Worm (Caenorhabditis elegans) whole organism, L1 larva: ENCODE results near the gene smf-1.

Source experiments
- C16A3.4 ChIP-seq: fragments of 150-350 bp; optimal IDR thresholded peaks from 2 replicates; lab custom pipeline; 2014; ENCODE audit warnings: missing biosample characterization, missing genetic modification characterization
- F16B12.6 ChIP-seq: fragments of 150-350 bp; optimal IDR thresholded peaks from 2 replicates; lab custom pipeline; 2014; ENCODE audit warnings: missing biosample characterization, missing genetic modification characterization
- alr-1 ChIP-seq: fragments of 200-800 bp; sonication (Bioruptor generic); optimal IDR thresholded peaks from 2 replicates; lab custom pipeline; 2018; ENCODE audit warnings: borderline replicate concordance, mild to moderate bottlenecking, missing genetic modification characterization, missing compliant biosample characterization
- aly-2 ChIP-seq: fragments of 150-350 bp; optimal IDR thresholded peaks from 2 replicates; lab custom pipeline; 2014; ENCODE audit warnings: missing biosample characterization, missing genetic modification characterization
- ama-1 ChIP-seq: fragments of 150-350 bp; optimal IDR thresholded peaks from 2 replicates; lab custom pipeline; 2014
- blmp-1 ChIP-seq: fragments of 150-350 bp; optimal IDR thresholded peaks from 2 replicates; lab custom pipeline; 2014; ENCODE audit warnings: missing biosample characterization, missing genetic modification characterization
- ceh-8 ChIP-seq: fragments of 200-800 bp; sonication (Bioruptor generic); optimal IDR thresholded peaks from 2 replicates; lab custom pipeline; 2018; ENCODE audit warnings: mild to moderate bottlenecking, missing genetic modification characterization, moderate library complexity, missing compliant biosample characterization
- dpl-1 ChIP-seq, 3 experiments: fragments of 150-350 bp in 2 of 3; sonication (generic microtip) in 1 of 3; optimal IDR thresholded peaks; 2 replicates each; lab custom pipeline; 2014 to 2017; ENCODE audit warnings: missing biosample characterization in 3 of 3, missing genetic modification characterization in 3 of 3, missing genetic modification reagents in 3 of 3
- efl-3 ChIP-seq: fragments of 200-800 bp; sonication (Bioruptor generic); optimal IDR thresholded peaks from 2 replicates; lab custom pipeline; 2018; ENCODE audit warnings: mild to moderate bottlenecking, missing genetic modification characterization, missing compliant biosample characterization
- egl-13 ChIP-seq: sonication (generic microtip); optimal IDR thresholded peaks from 2 replicates; lab custom pipeline; 2016; ENCODE audit warnings: missing genotype, missing genetic modification reagents, missing genetic modification characterization, missing compliant biosample characterization
- elt-2 ChIP-seq: sonication (generic microtip); optimal IDR thresholded peaks from 2 replicates; lab custom pipeline; 2016; ENCODE audit warnings: missing genetic modification characterization, mild to moderate bottlenecking, inconsistent platforms, missing compliant biosample characterization, missing genetic modification reagents
- elt-3 ChIP-seq, 6 experiments: fragments of 150-350 bp in 1 of 6; sonication (generic microtip); optimal IDR thresholded peaks; 2 replicates each; lab custom pipeline; 2017 to 2018; ENCODE audit warnings: missing biosample characterization in 6 of 6, missing genetic modification characterization in 6 of 6, inconsistent platforms in 1 of 6
- fkh-10 ChIP-seq: sonication (generic microtip); optimal IDR thresholded peaks from 2 replicates; lab custom pipeline; 2017; ENCODE audit warnings: missing biosample characterization, missing genetic modification reagents, missing genetic modification characterization
- fkh-8 ChIP-seq: sonication (generic microtip); optimal IDR thresholded peaks from 2 replicates; lab custom pipeline; 2016; ENCODE audit warnings: mild to moderate bottlenecking, missing genetic modification characterization, missing compliant biosample characterization
- grh-1 ChIP-seq: fragments of 200-800 bp; sonication (Bioruptor generic); IDR thresholded peaks from 2 replicates; pipeline ENCODE4 v1.3.6; 2022; ENCODE audit warnings: missing genetic modification reagents, missing genetic modification characterization, missing compliant biosample characterization
- hlh-17 ChIP-seq: fragments of 200-800 bp; sonication (Bioruptor generic); optimal IDR thresholded peaks from 2 replicates; lab custom pipeline; 2018; ENCODE audit warnings: missing genetic modification characterization, mild to moderate bottlenecking, missing compliant biosample characterization, moderate library complexity, borderline replicate concordance
- hpl-2 ChIP-seq: fragments of 150-350 bp; optimal IDR thresholded peaks from 2 replicates; lab custom pipeline; 2014; ENCODE audit warnings: missing biosample characterization, missing genetic modification reagents, missing genetic modification characterization
- irx-1 ChIP-seq: sonication (generic microtip); optimal IDR thresholded peaks from 2 replicates; lab custom pipeline; 2016; ENCODE audit warnings: missing genetic modification characterization, missing compliant biosample characterization
- jun-1 ChIP-seq: fragments of 150-350 bp; optimal IDR thresholded peaks from 2 replicates; lab custom pipeline; 2014; ENCODE audit warnings: missing biosample characterization, missing genetic modification reagents, missing genetic modification characterization
- lin-14 ChIP-seq: fragments of 200-800 bp; sonication (Bioruptor generic); optimal IDR thresholded peaks from 2 replicates; lab custom pipeline; 2018; ENCODE audit warnings: mild to moderate bottlenecking, missing genetic modification characterization, moderate library complexity, missing compliant biosample characterization
- lin-35 ChIP-seq, 2 experiments: fragments of 150-350 bp; optimal IDR thresholded peaks; 2 replicates each; lab custom pipeline; 2014; ENCODE audit warnings: missing biosample characterization in 2 of 2, missing genetic modification characterization in 2 of 2, missing genetic modification reagents in 2 of 2
- lir-3 ChIP-seq: sonication (generic microtip); optimal IDR thresholded peaks from 2 replicates; lab custom pipeline; 2016; ENCODE audit warnings: mild to moderate bottlenecking, missing genetic modification characterization, moderate library complexity, missing compliant biosample characterization; ENCODE audit not compliant: poor library complexity
- lsy-2 ChIP-seq, 2 experiments: fragments of 150-350 bp; optimal IDR thresholded peaks; 2 replicates each; lab custom pipeline; 2014; ENCODE audit warnings: missing biosample characterization in 2 of 2, missing genetic modification characterization in 2 of 2
- mef-2 ChIP-seq: fragments of 150-350 bp; optimal IDR thresholded peaks from 2 replicates; lab custom pipeline; 2014; ENCODE audit warnings: missing biosample characterization, missing genetic modification characterization
- mep-1 ChIP-seq: fragments of 150-350 bp; optimal IDR thresholded peaks from 2 replicates; lab custom pipeline; 2014; ENCODE audit warnings: missing biosample characterization, missing genetic modification characterization
- nhr-11 ChIP-seq: fragments of 150-350 bp; optimal IDR thresholded peaks from 2 replicates; lab custom pipeline; 2014; ENCODE audit warnings: missing biosample characterization, missing genetic modification characterization
- nhr-12 ChIP-seq: sonication (generic microtip); optimal IDR thresholded peaks from 2 replicates; lab custom pipeline; 2017; ENCODE audit warnings: missing biosample characterization, missing genetic modification characterization
- nhr-19 ChIP-seq: fragments of 200-800 bp; sonication (Bioruptor generic); conservative IDR thresholded peaks from 2 replicates; pipeline ENCODE4 v1.3.6; 2022; ENCODE audit warnings: missing genetic modification characterization, missing compliant biosample characterization
- nhr-20 ChIP-seq: sonication (generic microtip); optimal IDR thresholded peaks from 2 replicates; lab custom pipeline; 2016; ENCODE audit warnings: mild to moderate bottlenecking, missing genetic modification characterization, missing compliant biosample characterization
- nhr-47 ChIP-seq: sonication (generic microtip); optimal IDR thresholded peaks from 2 replicates; lab custom pipeline; 2016; ENCODE audit warnings: mild to moderate bottlenecking, missing genetic modification characterization, moderate library complexity, missing compliant biosample characterization
- nhr-71 ChIP-seq: sonication (generic microtip); optimal IDR thresholded peaks from 2 replicates; lab custom pipeline; 2016; ENCODE audit warnings: mild to moderate bottlenecking, missing genetic modification characterization, moderate library complexity, missing compliant biosample characterization
- nhr-76 ChIP-seq: sonication (generic microtip); optimal IDR thresholded peaks from 2 replicates; lab custom pipeline; 2017; ENCODE audit warnings: missing biosample characterization, missing genetic modification characterization
- nhr-77 ChIP-seq: fragments of 150-350 bp; optimal IDR thresholded peaks from 2 replicates; lab custom pipeline; 2014; ENCODE audit warnings: missing biosample characterization, missing genetic modification characterization
- nhr-85 ChIP-seq: sonication (generic microtip); peaks from one replicate; lab custom pipeline; 2016; ENCODE audit warnings: missing genetic modification characterization, inconsistent platforms, missing compliant biosample characterization
- nhr-90 ChIP-seq: sonication (generic microtip); optimal IDR thresholded peaks from 2 replicates; lab custom pipeline; 2016; ENCODE audit warnings: mild to moderate bottlenecking, missing genetic modification characterization, missing compliant biosample characterization; ENCODE audit not compliant: poor library complexity
- rnt-1 ChIP-seq: sonication (generic microtip); optimal IDR thresholded peaks from 2 replicates; lab custom pipeline; 2016; ENCODE audit warnings: mild to moderate bottlenecking, missing genetic modification characterization, moderate library complexity, missing compliant biosample characterization
- snpc-4 ChIP-seq: fragments of 150-350 bp; optimal IDR thresholded peaks from 2 replicates; lab custom pipeline; 2014; ENCODE audit warnings: missing biosample characterization, missing genetic modification characterization
- snu-23 ChIP-seq: sonication (generic microtip); optimal IDR thresholded peaks from 2 replicates; lab custom pipeline; 2016; ENCODE audit warnings: missing genetic modification characterization, missing compliant biosample characterization
- swsn-7 ChIP-seq: sonication (generic microtip); optimal IDR thresholded peaks from 2 replicates; lab custom pipeline; 2016; ENCODE audit warnings: missing genetic modification characterization, missing compliant biosample characterization
- tbx-2 ChIP-seq: sonication (generic microtip); optimal IDR thresholded peaks from 2 replicates; lab custom pipeline; 2016; ENCODE audit warnings: missing genetic modification characterization, missing compliant biosample characterization
- tlp-1 ChIP-seq: fragments of 150-350 bp; optimal IDR thresholded peaks from 2 replicates; lab custom pipeline; 2014; ENCODE audit warnings: missing biosample characterization, missing genetic modification characterization
- unc-130 ChIP-seq: fragments of 150-350 bp; optimal IDR thresholded peaks from 2 replicates; lab custom pipeline; 2017; ENCODE audit warnings: missing biosample characterization, missing genetic modification characterization, inconsistent platforms
- unc-86 ChIP-seq: sonication (generic microtip); optimal IDR thresholded peaks from 2 replicates; lab custom pipeline; 2016; ENCODE audit warnings: missing genetic modification characterization, missing compliant biosample characterization
- vab-15 ChIP-seq: sonication (generic microtip); optimal IDR thresholded peaks from 2 replicates; lab custom pipeline; 2017; ENCODE audit warnings: missing genotype, mild to moderate bottlenecking, missing genetic modification characterization, missing compliant biosample characterization
- xbp-1 ChIP-seq: sonication (generic microtip); optimal IDR thresholded peaks from 2 replicates; lab custom pipeline; 2016; ENCODE audit warnings: missing genetic modification characterization, missing compliant biosample characterization
- zip-4 ChIP-seq: fragments of 200-800 bp; sonication (Bioruptor generic); optimal IDR thresholded peaks from 2 replicates; lab custom pipeline; 2018; ENCODE audit warnings: mild to moderate bottlenecking, missing genetic modification characterization, moderate library complexity, missing compliant biosample characterization
- ztf-11 ChIP-seq, 2 experiments: sonication (generic microtip); optimal IDR thresholded peaks; 2 replicates each; lab custom pipeline; 2016 to 2017; ENCODE audit warnings: missing genetic modification characterization in 2 of 2, missing biosample characterization in 1 of 2, missing compliant biosample characterization in 1 of 2
- ztf-4 ChIP-seq: fragments of 150-350 bp; optimal IDR thresholded peaks from 2 replicates; lab custom pipeline; 2014; ENCODE audit warnings: missing biosample characterization, missing genetic modification characterization

The smf-1 gene

ce11 chrX:6736358-6736991 is 13.6 kb upstream of the smf-1 start (continued):
- TF ChIP-seq nhr-47 (tag; lab: Kevin White, UChicago): peak; percentile 82
- TF ChIP-seq jun-1: no peak
- TF ChIP-seq nhr-90 (tag; lab: Kevin White, UChicago): peak; percentile 81
- TF ChIP-seq egl-13 (tag; lab: Kevin White, UChicago): peak; percentile 37
- peak; percentile 86 for TF ChIP-seq nhr-20 (tag; lab: Kevin White, UChicago)
- peak; percentile 45 for TF ChIP-seq C16A3.4 (tag; lab: Kevin White, UChicago)
- peak; percentile 99 for TF ChIP-seq nhr-85 (tag; lab: Kevin White, UChicago)
- peak in 1 of 3 experiments; percentile 17 for TF ChIP-seq dpl-1 (GFP tag; optimal IDR thresholded peaks at IDR 0.05; lab: Kevin White, UChicago)
- no peak for TF ChIP-seq nhr-76 (tag; lab: Kevin White, UChicago)
- TF ChIP-seq mef-2 (tag; lab: Kevin White, UChicago): no peak
- TF ChIP-seq ama-1 (lab: Kevin White, UChicago): no peak
- TF ChIP-seq nhr-11 (tag; lab: Kevin White, UChicago): peak; percentile 31
- peak; percentile 40 for TF ChIP-seq unc-86 (tag; lab: Kevin White, UChicago)
- TF ChIP-seq alr-1: no peak
- peak; percentile 88 for TF ChIP-seq nhr-71 (tag; lab: Kevin White, UChicago)
- TF ChIP-seq ztf-11 (tag; optimal IDR thresholded peaks at IDR 0.05; lab: Kevin White, UChicago): peak in 1 of 2 experiments; percentile 11
- peak; percentile 93 for TF ChIP-seq lin-14 (GFP tag; lab: Kevin White, UChicago)
- peak; percentile 73 for TF ChIP-seq fkh-10 (GFP tag; lab: Kevin White, UChicago)
- no peak for TF ChIP-seq nhr-12 (tag; lab: Kevin White, UChicago)
- TF ChIP-seq efl-3 (GFP tag; lab: Kevin White, UChicago): no peak
- TF ChIP-seq snu-23 (GFP tag; lab: Kevin White, UChicago): peak; percentile 66
- TF ChIP-seq lir-3 (tag; lab: Kevin White, UChicago): peak; percentile 37
- TF ChIP-seq lin-35 (GFP tag; optimal IDR thresholded peaks at IDR 0.05; lab: Kevin White, UChicago): peak in 1 of 2 experiments; percentile 76
- peak; percentile 3 for TF ChIP-seq nhr-77 (tag; lab: Kevin White, UChicago)
- TF ChIP-seq ztf-4 (tag; lab: Kevin White, UChicago): peak; percentile 35
- peak; percentile 70 for TF ChIP-seq nhr-19
- peak; percentile 89 for TF ChIP-seq blmp-1 (tag; lab: Kevin White, UChicago)
- peak; percentile 94 for TF ChIP-seq fkh-8
- no peak for TF ChIP-seq hlh-17
- no peak for TF ChIP-seq F16B12.6 (tag; lab: Kevin White, UChicago)
- peak; percentile 68 for TF ChIP-seq grh-1 (GFP tag; lab: Robert Waterston, UW)
- TF ChIP-seq elt-2 (tag; lab: Kevin White, UChicago): peak; percentile 88

ce11 chrX:6735494-6735893 is 12.6 kb upstream of the smf-1 start:
- TF ChIP-seq hpl-2 (GFP tag; lab: Kevin White, UChicago) (no peak), lsy-2 (tag; optimal IDR thresholded peaks at IDR 0.05; lab: Kevin White, UChicago) (peak; percentile 36 to 77), nhr-85 (tag; lab: Kevin White, UChicago) (peak; percentile 78), tbx-2 (tag; lab: Kevin White, UChicago) (peak; percentile 44), tlp-1 (tag; lab: Kevin White, UChicago) (no peak), C16A3.4 (tag; lab: Kevin White, UChicago) (peak; percentile 39), unc-130 (peak; percentile 76), rnt-1 (tag; lab: Kevin White, UChicago) (peak; percentile 46), xbp-1 (tag; lab: Kevin White, UChicago) (peak; percentile 39), vab-15 (tag; lab: Kevin White, UChicago) (peak; percentile 69), ztf-11 (tag; optimal IDR thresholded peaks at IDR 0.05; lab: Kevin White, UChicago) (no peak), ceh-8 (no peak), ztf-4 (tag; lab: Kevin White, UChicago) (peak; percentile 41), lin-35 (GFP tag; optimal IDR thresholded peaks at IDR 0.05; lab: Kevin White, UChicago) (peak in 1 of 2 experiments; percentile 71), nhr-20 (tag; lab: Kevin White, UChicago) (peak; percentile 77), swsn-7 (tag; lab: Kevin White, UChicago) (no peak), nhr-71 (tag; lab: Kevin White, UChicago) (peak; percentile 88), nhr-11 (tag; lab: Kevin White, UChicago) (peak; percentile 32), blmp-1 (tag; lab: Kevin White, UChicago) (peak; percentile 16), nhr-90 (tag; lab: Kevin White, UChicago) (peak; percentile 8), jun-1 (no peak), dpl-1 (GFP tag; optimal IDR thresholded peaks at IDR 0.05; lab: Kevin White, UChicago) (peak in 1 of 3 experiments; percentile 29), aly-2 (no peak), zip-4 (GFP tag; lab: Kevin White, UChicago) (no peak), elt-3 (tag; optimal IDR thresholded peaks at IDR 0.05; lab: Kevin White, UChicago) (peak in 2 of 6 experiments; percentile 16 to 63), mef-2 (tag; lab: Kevin White, UChicago) (peak; percentile 76), fkh-8 (peak; percentile 30), efl-3 (GFP tag; lab: Kevin White, UChicago) (no peak), mep-1 (peak; percentile 61), irx-1 (tag; lab: Kevin White, UChicago) (peak; percentile 0), snpc-4 (tag; lab: Kevin White, UChicago) (no peak)
